Fruit fly (Drosophila melanogaster) whole organism, embryonic: Measurements from ENCODE around the gene CG3184.

Experiments
- Ada2b ChIP-seq: fragments of 200-800 bp; sonication (Bioruptor generic); IDR thresholded peaks from 2 replicates; pipeline ENCODE4 v1.3.6; 2022; ENCODE audit warnings: missing biosample characterization, missing genetic modification characterization
- Bteb2 ChIP-seq: fragments of 200-800 bp; sonication (Bioruptor generic); optimal IDR thresholded peaks from 2 replicates; lab custom pipeline; 2016; ENCODE audit warnings: missing biosample characterization, missing genetic modification characterization
- CG10209 ChIP-seq: fragments of 200-800 bp; sonication (Bioruptor generic); optimal IDR thresholded peaks from 3 replicates; lab custom pipeline; 2017; ENCODE audit warnings: missing biosample characterization, mild to moderate bottlenecking, missing genetic modification characterization, missing genetic modification reagents
- CG10543 ChIP-seq: fragments of 200-800 bp; sonication (Bioruptor generic); optimal IDR thresholded peaks from 3 replicates; lab custom pipeline; 2017; ENCODE audit warnings: missing biosample characterization, mild to moderate bottlenecking, missing genetic modification characterization, moderate library complexity
- CG11723 ChIP-seq: fragments of 200-800 bp; sonication (Bioruptor generic); optimal IDR thresholded peaks from 2 replicates; lab custom pipeline; 2017; ENCODE audit warnings: missing biosample characterization, mild to moderate bottlenecking, missing genetic modification characterization
- CG12155 ChIP-seq: fragments of 200-800 bp; sonication (Bioruptor generic); optimal IDR thresholded peaks from 3 replicates; lab custom pipeline; 2016; ENCODE audit warnings: missing biosample characterization, missing genetic modification characterization
- CG14667 ChIP-seq: fragments of 200-800 bp; sonication (Bioruptor generic); IDR thresholded peaks from 2 replicates; pipeline ENCODE4 v1.3.6; 2022; ENCODE audit warnings: missing biosample characterization, missing genetic modification characterization
- CG14965 ChIP-seq: fragments of 200-800 bp; sonication (Bioruptor generic); optimal IDR thresholded peaks from 2 replicates; lab custom pipeline; 2016; ENCODE audit warnings: missing biosample characterization, missing genetic modification characterization, borderline replicate concordance
- CG1529 ChIP-seq: fragments of 200-800 bp; sonication (Bioruptor generic); optimal IDR thresholded peaks from 3 replicates; lab custom pipeline; 2018; ENCODE audit warnings: missing biosample characterization, missing genetic modification characterization
- CG17186 ChIP-seq: fragments of 200-800 bp; sonication (Bioruptor generic); optimal IDR thresholded peaks from 3 replicates; lab custom pipeline; 2017; ENCODE audit warnings: missing biosample characterization, missing genetic modification reagents, missing genetic modification characterization
- CG17359 ChIP-seq: fragments of 200-800 bp; sonication (Bioruptor generic); optimal IDR thresholded peaks from 3 replicates; lab custom pipeline; 2018; ENCODE audit warnings: missing biosample characterization, mild to moderate bottlenecking, missing genetic modification characterization, moderate library complexity
- CG17385 ChIP-seq: fragments of 200-800 bp; sonication (Bioruptor generic); optimal IDR thresholded peaks from 3 replicates; lab custom pipeline; 2018; ENCODE audit warnings: missing biosample characterization, mild to moderate bottlenecking, missing genetic modification characterization
- CG33557 ChIP-seq: fragments of 200-800 bp; sonication (Bioruptor generic); optimal IDR thresholded peaks from 2 replicates; lab custom pipeline; 2019; ENCODE audit warnings: missing biosample characterization, mild to moderate bottlenecking, missing genetic modification characterization, moderate library complexity
- CG34376 ChIP-seq: fragments of 200-800 bp; sonication (Bioruptor generic); optimal IDR thresholded peaks from 2 replicates; lab custom pipeline; 2018; ENCODE audit warnings: missing biosample characterization, mild to moderate bottlenecking, missing genetic modification characterization
- CG4424 ChIP-seq: fragments of 200-800 bp; sonication (Bioruptor generic); optimal IDR thresholded peaks from 3 replicates; lab custom pipeline; 2016; ENCODE audit warnings: missing biosample characterization, missing genetic modification characterization
- CG6854 ChIP-seq: fragments of 200-800 bp; sonication (Bioruptor generic); optimal IDR thresholded peaks from 3 replicates; lab custom pipeline; 2017; ENCODE audit warnings: missing biosample characterization, mild to moderate bottlenecking, missing genetic modification characterization
- CG7963 ChIP-seq: fragments of 200-800 bp; sonication (Bioruptor generic); IDR thresholded peaks from 3 replicates; pipeline ENCODE4 v1.3.6; 2022; ENCODE audit warnings: missing biosample characterization, missing genetic modification characterization; ENCODE audit not compliant: partially characterized antibody
- CG9932 ChIP-seq: fragments of 200-800 bp; sonication (Bioruptor generic); IDR thresholded peaks from 2 replicates; pipeline ENCODE4 v1.3.6; 2022; ENCODE audit warnings: missing biosample characterization, missing genetic modification characterization
- Dll ChIP-seq: fragments of 200-800 bp; sonication (Bioruptor generic); IDR thresholded peaks from 4 replicates; pipeline ENCODE4 v1.3.6; 2022; ENCODE audit warnings: missing biosample characterization, missing genetic modification characterization; ENCODE audit not compliant: partially characterized antibody
- Doc2 ChIP-seq: fragments of 200-800 bp; sonication (Bioruptor generic); IDR thresholded peaks from 2 replicates; pipeline ENCODE4 v1.3.6; 2022; ENCODE audit warnings: missing biosample characterization, missing genetic modification characterization
- Doc3 ChIP-seq: fragments of 200-800 bp; sonication (Bioruptor generic); IDR thresholded peaks from 3 replicates; pipeline ENCODE4 v1.3.6; 2022; ENCODE audit warnings: missing biosample characterization, missing genetic modification characterization; ENCODE audit not compliant: partially characterized antibody
- Fer3 ChIP-seq: fragments of 200-800 bp; sonication (Bioruptor generic); optimal IDR thresholded peaks from 2 replicates; lab custom pipeline; 2018; ENCODE audit warnings: missing biosample characterization, mild to moderate bottlenecking, missing genetic modification characterization, moderate library complexity
- GATAe ChIP-seq: fragments of 200-800 bp; sonication (Bioruptor generic); conservative IDR thresholded peaks from 2 replicates; pipeline ENCODE4 v1.3.6; 2022; ENCODE audit warnings: missing biosample characterization, missing genetic modification characterization
- HHEX ChIP-seq: fragments of 200-800 bp; sonication (Bioruptor generic); optimal IDR thresholded peaks from 3 replicates; lab custom pipeline; 2017; ENCODE audit warnings: missing biosample characterization, mild to moderate bottlenecking, missing genetic modification characterization, missing genetic modification reagents
- Mes4 ChIP-seq: fragments of 200-800 bp; sonication (Bioruptor generic); optimal IDR thresholded peaks from 2 replicates; lab custom pipeline; 2016; ENCODE audit warnings: missing biosample characterization, missing genetic modification characterization
- Opbp ChIP-seq: fragments of 200-800 bp; sonication (Bioruptor generic); IDR thresholded peaks from 3 replicates; pipeline ENCODE4 v1.3.6; 2022; ENCODE audit warnings: missing biosample characterization, missing genetic modification characterization; ENCODE audit not compliant: partially characterized antibody
- PHDP ChIP-seq: fragments of 200-800 bp; sonication (Bioruptor generic); optimal IDR thresholded peaks from 3 replicates; lab custom pipeline; 2018; ENCODE audit warnings: missing biosample characterization, mild to moderate bottlenecking, missing genetic modification characterization, moderate library complexity
- ac ChIP-seq: fragments of 200-800 bp; sonication (Bioruptor generic); optimal IDR thresholded peaks from 3 replicates; lab custom pipeline; 2017; ENCODE audit warnings: missing biosample characterization, mild to moderate bottlenecking, missing genetic modification characterization
- amos ChIP-seq: fragments of 200-800 bp; sonication (Bioruptor generic); IDR thresholded peaks from 2 replicates; pipeline ENCODE4 v1.3.6; 2022; ENCODE audit warnings: missing biosample characterization, missing genetic modification characterization; ENCODE audit not compliant: partially characterized antibody
- croc ChIP-seq: fragments of 200-800 bp; sonication (Bioruptor generic); conservative IDR thresholded peaks from 3 replicates; pipeline ENCODE4 v1.3.6; 2022; ENCODE audit warnings: missing biosample characterization, missing genetic modification characterization
- crol ChIP-seq: fragments of 200-800 bp; sonication (Bioruptor generic); IDR thresholded peaks from 2 replicates; pipeline ENCODE4 v1.3.6; 2022; ENCODE audit warnings: missing biosample characterization, missing genetic modification characterization
- dpn ChIP-seq, 2 experiments: fragments of 200-800 bp; sonication (Bioruptor generic); optimal IDR thresholded peaks; 3 replicates each; lab custom pipeline; 2016; ENCODE audit warnings: missing biosample characterization in 2 of 2, missing genetic modification characterization in 2 of 2
- emc ChIP-seq: fragments of 200-800 bp; sonication (Bioruptor generic); optimal IDR thresholded peaks from 2 replicates; lab custom pipeline; 2016; ENCODE audit warnings: missing biosample characterization, missing genetic modification characterization
- fd96Cb ChIP-seq: fragments of 200-800 bp; sonication (Bioruptor generic); optimal IDR thresholded peaks from 2 replicates; lab custom pipeline; 2018; ENCODE audit warnings: missing biosample characterization, mild to moderate bottlenecking, missing genetic modification characterization, moderate library complexity
- gcm ChIP-seq: fragments of 200-800 bp; sonication (Bioruptor generic); optimal IDR thresholded peaks from 2 replicates; lab custom pipeline; 2019; ENCODE audit warnings: missing biosample characterization, mild to moderate bottlenecking, missing genetic modification characterization, moderate library complexity
- her ChIP-seq: fragments of 200-800 bp; sonication (Bioruptor generic); optimal IDR thresholded peaks from 2 replicates; lab custom pipeline; 2016; ENCODE audit warnings: missing biosample characterization, missing genetic modification characterization
- knrl ChIP-seq: fragments of 200-800 bp; sonication (Bioruptor generic); IDR thresholded peaks from 3 replicates; pipeline ENCODE4 v1.3.6; 2022; ENCODE audit warnings: missing biosample characterization, missing genetic modification characterization; ENCODE audit not compliant: partially characterized antibody
- lov ChIP-seq, 2 experiments: fragments of 200-800 bp in 1 of 2; fragments of >200 bp in 1 of 2; sonication (Bioruptor generic) in 1 of 2; IDR thresholded peaks in 1 of 2; optimal IDR thresholded peaks in 1 of 2; 2 replicates in 1 of 2; 3 replicates in 1 of 2; pipeline versions ENCODE4 v1.3.6 to Lab custom; 2017 to 2022; ENCODE audit warnings: missing biosample characterization in 1 of 2, missing genetic modification characterization in 1 of 2
- mirr ChIP-seq: fragments of 200-800 bp; sonication (Bioruptor generic); optimal IDR thresholded peaks from 3 replicates; lab custom pipeline; 2018; ENCODE audit warnings: missing biosample characterization, mild to moderate bottlenecking, missing genetic modification characterization
- run ChIP-seq: fragments of 200-800 bp; sonication (Bioruptor generic); optimal IDR thresholded peaks from 3 replicates; lab custom pipeline; 2018; ENCODE audit warnings: missing biosample characterization, mild to moderate bottlenecking, missing genetic modification characterization
- schlank ChIP-seq: fragments of 200-800 bp; sonication (Bioruptor generic); optimal IDR thresholded peaks from 2 replicates; lab custom pipeline; 2018; ENCODE audit warnings: missing biosample characterization, mild to moderate bottlenecking, missing genetic modification characterization
- sd ChIP-seq: fragments of 200-800 bp; sonication (Bioruptor generic); optimal IDR thresholded peaks from 3 replicates; lab custom pipeline; 2018; ENCODE audit warnings: missing biosample characterization, mild to moderate bottlenecking, missing genetic modification characterization, moderate library complexity
- sima ChIP-seq: fragments of 200-800 bp; sonication (Bioruptor generic); optimal IDR thresholded peaks from 2 replicates; lab custom pipeline; 2016; ENCODE audit warnings: missing biosample characterization, missing genetic modification characterization
- sr ChIP-seq: fragments of 200-800 bp; sonication (Bioruptor generic); IDR thresholded peaks from 3 replicates; pipeline ENCODE4 v1.3.6; 2022; ENCODE audit warnings: missing biosample characterization, missing genetic modification characterization
- stwl ChIP-seq: fragments of 200-800 bp; sonication (Bioruptor generic); optimal IDR thresholded peaks from 3 replicates; lab custom pipeline; 2018; ENCODE audit warnings: missing biosample characterization, mild to moderate bottlenecking, missing genetic modification characterization, moderate library complexity
- tup ChIP-seq: fragments of 200-800 bp; sonication (Bioruptor generic); optimal IDR thresholded peaks from 2 replicates; lab custom pipeline; 2016; ENCODE audit warnings: missing biosample characterization, mild to moderate bottlenecking, missing genetic modification characterization, moderate library complexity
- wor ChIP-seq: fragments of 200-800 bp; sonication (Bioruptor generic); IDR thresholded peaks from 2 replicates; pipeline ENCODE4 v1.3.6; 2022; ENCODE audit warnings: missing biosample characterization, missing genetic modification characterization

The CG3184 gene

dm6 chrX:6683635-6684499 is 4.7 kb downstream of the CG3184 start, which contains the start of gene Pink1 (continued):
- TF ChIP-seq GATAe (GFP tag; lab: Robert Waterston, UW) (no peak), CG17186 (GFP tag; lab: Kevin White, UChicago) (no peak), CG17359 (no peak), Doc3 (GFP tag; lab: Robert Waterston, UW) (no peak), CG11723 (GFP tag; lab: Kevin White, UChicago) (no peak), CG33557 (GFP tag; lab: Kevin White, UChicago) (no peak), tup (no peak), CG6854 (GFP tag; lab: Kevin White, UChicago) (no peak), CG14965 (no peak), sima (GFP tag; lab: Kevin White, UChicago) (no peak), Doc2 (GFP tag; lab: Robert Waterston, UW) (no peak), run (tag; lab: Kevin White, UChicago) (no peak), sr (no peak), sd (tag; lab: Kevin White, UChicago) (no peak), crol (GFP tag; lab: Robert Waterston, UW) (peak; percentile 91), Dll (0 out of 4 replicates have a peak, but pooled peaks have one; percentile 50), lov (optimal IDR thresholded peaks at IDR 0.05; lab: Kevin White, UChicago) (no peak), lov (GFP tag; IDR thresholded peaks at IDR 0.05; lab: Robert Waterston, UW) (no peak), mirr (GFP tag; lab: Kevin White, UChicago) (no peak), CG14667 (GFP tag; lab: Robert Waterston, UW) (no peak), her (GFP tag; lab: Kevin White, UChicago) (no peak), CG4424 (GFP tag; lab: Kevin White, UChicago) (no peak), amos (GFP tag; lab: Robert Waterston, UW) (peak; percentile 64), CG10543 (GFP tag; lab: Kevin White, UChicago) (peak; percentile 34), ac (GFP tag; lab: Kevin White, UChicago) (no peak), knrl (peak; percentile 57), Mes4 (GFP tag; lab: Kevin White, UChicago) (no peak), stwl (tag; lab: Kevin White, UChicago) (peak; percentile 42), gcm (GFP tag; lab: Kevin White, UChicago) (no peak), Fer3 (tag; lab: Kevin White, UChicago) (no peak), Bteb2 (GFP tag; lab: Kevin White, UChicago) (no peak), CG1529 (GFP tag; lab: Kevin White, UChicago) (no peak), dpn (GFP tag; optimal IDR thresholded peaks at IDR 0.05; lab: Kevin White, UChicago) (no peak), Opbp (GFP tag; lab: Robert Waterston, UW) (peak; percentile 47; the same call in 1 of the 3 replicates), Ada2b (no peak), CG34376 (GFP tag; lab: Kevin White, UChicago) (peak; percentile 30), CG12155 (GFP tag; lab: Kevin White, UChicago) (no peak), PHDP (tag; lab: Kevin White, UChicago) (no peak), wor (GFP tag; lab: Robert Waterston, UW) (no peak), CG9932 (GFP tag; lab: Robert Waterston, UW) (no peak), croc (GFP tag; lab: Robert Waterston, UW) (no peak), CG7963 (GFP tag; lab: Robert Waterston, UW) (0 out of 3 replicates have a peak, but pooled peaks have one; percentile 6), fd96Cb (tag; lab: Kevin White, UChicago) (no peak), CG17385 (GFP tag; lab: Kevin White, UChicago) (peak; percentile 89), HHEX (GFP tag; lab: Kevin White, UChicago) (no peak), emc (GFP tag; lab: Kevin White, UChicago) (no peak), CG10209 (GFP tag; lab: Kevin White, UChicago) (no peak), schlank (tag; lab: Kevin White, UChicago) (no peak)
